Worm (Caenorhabditis elegans) whole organism, late embryonic: ENCODE data around the gene ncs-5.

Experiments used
- C08G9.2 ChIP-seq: sonication (generic microtip); optimal IDR thresholded peaks from 2 replicates; lab custom pipeline; 2016; ENCODE audit warnings: mild to moderate bottlenecking, missing genetic modification characterization, moderate library complexity, missing compliant biosample characterization
- K02D7.2 ChIP-seq: sonication (generic microtip); optimal IDR thresholded peaks from 2 replicates; lab custom pipeline; 2017; ENCODE audit warnings: mild to moderate bottlenecking, missing genetic modification characterization, missing compliant biosample characterization
- ama-1 ChIP-seq: fragments of 150-350 bp; optimal IDR thresholded peaks from 2 replicates; lab custom pipeline; 2014
- ceh-30 ChIP-seq: fragments of 150-350 bp; optimal IDR thresholded peaks from 2 replicates; lab custom pipeline; 2014; ENCODE audit warnings: missing biosample characterization, missing genetic modification characterization
- ceh-34 ChIP-seq: sonication (generic microtip); optimal IDR thresholded peaks from 2 replicates; lab custom pipeline; 2016; ENCODE audit warnings: mild to moderate bottlenecking, missing genetic modification characterization, missing compliant biosample characterization
- dmd-4 ChIP-seq: sonication (generic microtip); optimal IDR thresholded peaks from 2 replicates; lab custom pipeline; 2016; ENCODE audit warnings: borderline replicate concordance, missing genetic modification characterization, missing compliant biosample characterization
- elt-2 ChIP-seq: sonication (generic microtip); optimal IDR thresholded peaks from 2 replicates; lab custom pipeline; 2016; ENCODE audit warnings: missing genetic modification reagents, missing genetic modification characterization, missing compliant biosample characterization
- lim-6 ChIP-seq: sonication (generic microtip); optimal IDR thresholded peaks from 2 replicates; lab custom pipeline; 2016; ENCODE audit warnings: missing genetic modification characterization, missing compliant biosample characterization
- lin-11 ChIP-seq: fragments of 200-800 bp; sonication (Bioruptor generic); optimal IDR thresholded peaks from 2 replicates; lab custom pipeline; 2018; ENCODE audit warnings: mild to moderate bottlenecking, missing genetic modification characterization, missing compliant biosample characterization
- madf-2 ChIP-seq: sonication (generic microtip); optimal IDR thresholded peaks from 2 replicates; lab custom pipeline; 2017; ENCODE audit warnings: missing genetic modification characterization, missing compliant biosample characterization
- mec-3 ChIP-seq: sonication (generic microtip); optimal IDR thresholded peaks from 2 replicates; lab custom pipeline; 2016; ENCODE audit warnings: borderline replicate concordance, missing genetic modification characterization, missing compliant biosample characterization
- pha-4 ChIP-seq: fragments of 150-350 bp; optimal IDR thresholded peaks from 2 replicates; lab custom pipeline; 2018; ENCODE audit warnings: missing biosample characterization, missing genetic modification reagents, missing genetic modification characterization
- pqm-1 ChIP-seq: sonication (generic microtip); optimal IDR thresholded peaks from 2 replicates; lab custom pipeline; 2016; ENCODE audit warnings: missing genetic modification characterization, missing compliant biosample characterization
- tbx-7 ChIP-seq: sonication (generic microtip); optimal IDR thresholded peaks from 2 replicates; lab custom pipeline; 2016; ENCODE audit warnings: missing genotype, missing genetic modification characterization, missing compliant biosample characterization

- TF ChIP-seq mec-3 (tag; lab: Kevin White, UChicago) = no peak
- no peak for TF ChIP-seq K02D7.2
- TF ChIP-seq pha-4 (tag; lab: Kevin White, UChicago) = no peak
- no peak for TF ChIP-seq lin-11
- TF ChIP-seq ceh-30 = no peak
- TF ChIP-seq dmd-4 = no peak
- TF ChIP-seq madf-2 = no peak
- TF ChIP-seq C08G9.2 (tag; lab: Kevin White, UChicago) = no peak
- TF ChIP-seq tbx-7 (tag; lab: Kevin White, UChicago) = no peak
- no peak for TF ChIP-seq ama-1 (lab: Kevin White, UChicago)
- no peak for TF ChIP-seq elt-2 (tag; lab: Kevin White, UChicago)
- no peak for TF ChIP-seq ceh-34 (tag; lab: Kevin White, UChicago)
- TF ChIP-seq pqm-1 (tag; lab: Kevin White, UChicago) = no peak
- TF ChIP-seq lim-6 (tag; lab: Kevin White, UChicago) = no peak
Observed at ce11 chrV:18771804-18772386, 47.7 kb upstream of the ncs-5 start.
